Fruit fly (Drosophila melanogaster): ENCODE measurements around the gene CG33710.
A peak's percentile ranks its signal among the peaks of the same experiment; 100 is the strongest.

CG33710 gene

dm6 chr3L:19991714-19992231 lies 39.2 kb upstream of the CG33710 start, which contains the start of the genes CG7646 and Nca (continued):
- TF ChIP-seq pros (GFP tag; optimal IDR thresholded peaks at IDR 0.05) (no peak), scrt (GFP tag; optimal IDR thresholded peaks at IDR 0.05) (no peak), CG13894 (tag; optimal IDR thresholded peaks at IDR 0.05) (no peak), crp (GFP tag; optimal IDR thresholded peaks at IDR 0.05) (no peak), trh (GFP tag; optimal IDR thresholded peaks at IDR 0.05) (no peak), CG18011 (GFP tag; optimal IDR thresholded peaks at IDR 0.05) (no peak), ase (GFP tag; IDR thresholded peaks at IDR 0.05) (no peak), E2f1 (GFP tag; IDR thresholded peaks at IDR 0.05) (no peak), Lpt (GFP tag; optimal IDR thresholded peaks at IDR 0.05) (no peak), Blimp-1 (GFP tag; optimal IDR thresholded peaks at IDR 0.05) (no peak), CG31441 (GFP tag; IDR thresholded peaks at IDR 0.05) (peak; percentile 32; the same call in 1 of the 2 replicates), h (optimal IDR thresholded peaks at IDR 0.05) (no peak), CG32532 (GFP tag; IDR thresholded peaks at IDR 0.05) (no peak), Nf-YB (GFP tag; optimal IDR thresholded peaks at IDR 0.05) (no peak), ems (GFP tag; optimal IDR thresholded peaks at IDR 0.05) (no peak), Ravus (GFP tag; IDR thresholded peaks at IDR 0.05) (no peak), Dbx (GFP tag; IDR thresholded peaks at IDR 0.05) (no peak), trem (tag; optimal IDR thresholded peaks at IDR 0.05) (peak; percentile 64), CG14441 (GFP tag; IDR thresholded peaks at IDR 0.05) (no peak), CG9797 (GFP tag; optimal IDR thresholded peaks at IDR 0.05) (peak; percentile 6), ash1 (GFP tag; optimal IDR thresholded peaks at IDR 0.05) (no peak), Gsc (GFP tag; IDR thresholded peaks at IDR 0.05) (no peak), bab2 (GFP tag; optimal IDR thresholded peaks at IDR 0.05) (no peak), CG8359 (GFP tag; optimal IDR thresholded peaks at IDR 0.05; ENCODE audit: borderline replicate concordance) (no peak), eve (GFP tag; optimal IDR thresholded peaks at IDR 0.05) (peak in 1 of 2 experiments; percentile 17), CG11398 (GFP tag; optimal IDR thresholded peaks at IDR 0.05) (no peak), abd-A (tag; optimal IDR thresholded peaks at IDR 0.05) (no peak), H15 (GFP tag; IDR thresholded peaks at IDR 0.05) (no peak), otp (GFP tag; IDR thresholded peaks at IDR 0.05) (no peak), CG6689 (GFP tag; IDR thresholded peaks at IDR 0.05) (no peak), Lim3 (GFP tag; IDR thresholded peaks at IDR 0.05) (no peak), CG33213 (GFP tag; optimal IDR thresholded peaks at IDR 0.05) (no peak), repo (GFP tag; optimal IDR thresholded peaks at IDR 0.05) (no peak), CG4707 (GFP tag; optimal IDR thresholded peaks at IDR 0.05) (no peak), lov (optimal IDR thresholded peaks at IDR 0.05) (no peak), lov (GFP tag; IDR thresholded peaks at IDR 0.05) (no peak), dati (GFP tag; IDR thresholded peaks at IDR 0.05) (no peak), nerfin-2 (GFP tag; IDR thresholded peaks at IDR 0.05; ENCODE audit: partially characterized antibody) (peak; percentile 69; the same call in 1 of the 2 replicates), CG4328 (GFP tag; optimal IDR thresholded peaks at IDR 0.05) (peak; percentile 66), CG16779 (GFP tag; IDR thresholded peaks at IDR 0.05) (no peak), CG33557 (GFP tag; optimal IDR thresholded peaks at IDR 0.05) (peak; percentile 58), so (GFP tag; IDR thresholded peaks at IDR 0.05) (no peak), lmd (GFP tag; IDR thresholded peaks at IDR 0.05) (no peak), Eip74EF (GFP tag; optimal IDR thresholded peaks at IDR 0.05) (no peak), fu2 (GFP tag; optimal IDR thresholded peaks at IDR 0.05) (no peak), sisA (GFP tag; IDR thresholded peaks at IDR 0.05) (no peak), BtbVII (GFP tag; optimal IDR thresholded peaks at IDR 0.05) (no peak), Ssrp (tag; optimal IDR thresholded peaks at IDR 0.05) (no peak), fd3F (GFP tag; optimal IDR thresholded peaks at IDR 0.05) (no peak), Sin3A (optimal IDR thresholded peaks at IDR 0.05) (no peak), sd (tag; optimal IDR thresholded peaks at IDR 0.05) (no peak), CG8290 (GFP tag; optimal IDR thresholded peaks at IDR 0.05) (no peak), CG8290 (tag; optimal IDR thresholded peaks at IDR 0.05) (no peak)

Measured in whole organism, embryonic.